Worm (Caenorhabditis elegans) whole organism, L2 larva: Measurements from ENCODE around the gene elo-5.
A peak's percentile ranks its signal among the peaks of the same experiment; 100 is the strongest.

ENCODE experiments used
- F13H6.1 ChIP-seq: sonication (generic microtip); optimal IDR thresholded peaks from 2 replicates; lab custom pipeline; 2016; ENCODE audit warnings: missing genetic modification characterization, missing compliant biosample characterization
- Y55F3AM.14 ChIP-seq: fragments of 200-800 bp; sonication (Bioruptor generic); optimal IDR thresholded peaks from 2 replicates; lab custom pipeline; 2018; ENCODE audit warnings: mild to moderate bottlenecking, missing genetic modification characterization, missing compliant biosample characterization
- ama-1 ChIP-seq: fragments of 150-350 bp; optimal IDR thresholded peaks from 2 replicates; lab custom pipeline; 2018; ENCODE audit warnings: inconsistent platforms
- crh-2 ChIP-seq: sonication (generic microtip); optimal IDR thresholded peaks from 2 replicates; lab custom pipeline; 2017; ENCODE audit warnings: missing biosample characterization, missing genetic modification characterization
- egl-27 ChIP-seq: sonication (generic microtip); optimal IDR thresholded peaks from 3 replicates; lab custom pipeline; 2017; ENCODE audit warnings: missing biosample characterization, missing genetic modification reagents, missing genetic modification characterization
- fos-1 ChIP-seq: fragments of 150-350 bp; optimal IDR thresholded peaks from 2 replicates; lab custom pipeline; 2014; ENCODE audit warnings: missing biosample characterization, missing genetic modification characterization
- lin-13 ChIP-seq: fragments of 150-350 bp; optimal IDR thresholded peaks from 2 replicates; lab custom pipeline; 2014; ENCODE audit warnings: missing biosample characterization, missing genetic modification reagents, missing genetic modification characterization
- lsy-2 ChIP-seq, 2 experiments: fragments of 150-350 bp in 1 of 2; sonication (generic microtip) in 1 of 2; optimal IDR thresholded peaks; 2 replicates each; lab custom pipeline; 2014 to 2017; ENCODE audit warnings: missing biosample characterization in 2 of 2, missing genetic modification characterization in 2 of 2
- mdl-1 ChIP-seq, 2 experiments: fragments of 150-350 bp in 1 of 2; sonication (generic microtip) in 1 of 2; optimal IDR thresholded peaks; 2 replicates each; lab custom pipeline; 2017; ENCODE audit warnings: missing biosample characterization in 2 of 2, missing genetic modification characterization in 2 of 2
- nhr-12 ChIP-seq: fragments of 150-350 bp; optimal IDR thresholded peaks from 2 replicates; lab custom pipeline; 2014; ENCODE audit warnings: missing biosample characterization, missing genetic modification characterization
- nhr-21 ChIP-seq: fragments of 150-350 bp; optimal IDR thresholded peaks from 2 replicates; lab custom pipeline; 2014; ENCODE audit warnings: missing biosample characterization, missing genetic modification characterization
- nhr-23 ChIP-seq: fragments of 150-350 bp; optimal IDR thresholded peaks from 2 replicates; lab custom pipeline; 2014; ENCODE audit warnings: missing biosample characterization, missing genetic modification reagents, missing genetic modification characterization
- nhr-237 ChIP-seq: fragments of 150-350 bp; optimal IDR thresholded peaks from 2 replicates; lab custom pipeline; 2014; ENCODE audit warnings: missing biosample characterization, missing genetic modification characterization
- nhr-25 ChIP-seq: fragments of 150-350 bp; sonication (generic microtip); optimal IDR thresholded peaks from 3 replicates; lab custom pipeline; 2014; ENCODE audit warnings: missing biosample characterization, missing genetic modification characterization
- nhr-77 ChIP-seq: fragments of 150-350 bp; optimal IDR thresholded peaks from 2 replicates; lab custom pipeline; 2014; ENCODE audit warnings: missing biosample characterization, missing genetic modification characterization
- peb-1 ChIP-seq: fragments of 150-350 bp; optimal IDR thresholded peaks from 2 replicates; lab custom pipeline; 2014; ENCODE audit warnings: missing biosample characterization, missing genetic modification characterization
- skn-1 ChIP-seq: sonication (generic microtip); optimal IDR thresholded peaks from 2 replicates; lab custom pipeline; 2017; ENCODE audit warnings: missing biosample characterization, missing genetic modification characterization
- sma-3 ChIP-seq: sonication (generic microtip); optimal IDR thresholded peaks from 2 replicates; lab custom pipeline; 2016; ENCODE audit warnings: missing genetic modification reagents, missing genetic modification characterization, missing compliant biosample characterization
- sma-9 ChIP-seq, 2 experiments: fragments of 150-350 bp in 1 of 2; sonication (generic microtip) in 1 of 2; optimal IDR thresholded peaks; 2 replicates each; lab custom pipeline; 2014 to 2016; ENCODE audit warnings: missing genetic modification characterization in 2 of 2, mild to moderate bottlenecking in 1 of 2, missing biosample characterization in 1 of 2, missing compliant biosample characterization in 1 of 2, missing genetic modification reagents in 1 of 2, moderate library complexity in 1 of 2
- snpc-4 ChIP-seq: fragments of 150-350 bp; optimal IDR thresholded peaks from 2 replicates; lab custom pipeline; 2014; ENCODE audit warnings: missing biosample characterization, missing genetic modification characterization
- unc-55 ChIP-seq: fragments of 150-350 bp; sonication (generic microtip); optimal IDR thresholded peaks from 3 replicates; lab custom pipeline; 2014; ENCODE audit warnings: missing biosample characterization, missing genetic modification reagents, missing genetic modification characterization
- ztf-1 ChIP-seq: fragments of 200-800 bp; sonication (Bioruptor generic); conservative IDR thresholded peaks from 2 replicates; pipeline ENCODE4 v1.3.6; 2022; ENCODE audit warnings: missing genetic modification characterization, missing compliant biosample characterization
- ztf-11 ChIP-seq: sonication (generic microtip); optimal IDR thresholded peaks from 2 replicates; lab custom pipeline; 2017; ENCODE audit warnings: missing biosample characterization, missing genetic modification characterization
- ztf-4 ChIP-seq: fragments of 150-350 bp; optimal IDR thresholded peaks from 2 replicates; lab custom pipeline; 2014; ENCODE audit warnings: missing biosample characterization, missing genetic modification characterization

The elo-5 gene

DNA sequence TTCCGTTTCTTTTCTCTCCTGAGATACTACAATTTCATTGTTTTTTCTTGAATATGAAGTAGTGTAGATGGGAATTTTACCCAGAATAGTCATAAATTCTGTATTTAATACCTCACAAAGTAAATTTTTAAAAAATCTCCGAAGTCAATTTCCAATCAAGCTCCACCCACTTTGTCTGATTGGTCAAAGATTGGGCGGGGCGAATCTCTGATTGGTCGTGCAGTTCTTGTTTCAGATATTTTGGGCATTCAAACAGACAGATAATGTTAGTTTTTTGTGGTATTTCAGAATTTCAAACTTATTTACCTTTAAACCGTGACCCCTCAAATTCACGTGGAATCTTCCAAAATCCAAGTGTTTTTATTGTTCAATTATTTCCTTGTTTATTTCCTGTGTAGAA lies 16.4 kb downstream of the elo-5 start, which contains the start of gene F41H10.5:
TSS of gene F41H10.5 (plus strand) at position 375 of the 400 bp plus-strand sequence.
- TF ChIP-seq nhr-21 (tag; lab: Kevin White, UChicago), result no peak

DNA sequence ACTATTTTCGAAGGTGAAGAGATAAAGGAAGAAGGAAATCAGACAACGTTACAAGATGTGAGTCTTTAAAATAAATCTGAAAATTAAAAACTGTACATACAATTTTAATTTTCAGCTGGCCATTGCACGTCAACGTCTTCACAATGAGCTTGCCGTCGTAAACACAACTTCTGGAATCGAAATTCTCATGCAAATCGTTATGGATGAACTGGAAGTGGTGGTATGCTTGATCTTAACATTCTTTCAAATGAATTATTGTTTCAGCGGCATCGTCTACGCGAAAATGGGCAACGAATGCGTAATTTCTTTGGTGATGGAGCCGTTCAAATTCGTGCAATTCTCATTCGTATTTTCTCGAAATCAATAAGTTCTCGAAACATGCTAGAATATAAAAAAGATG lies 22.4 kb downstream of the elo-5 start:
- TF ChIP-seq ama-1 (lab: Kevin White, UChicago) (no peak), nhr-237 (tag; lab: Kevin White, UChicago) (no peak), ztf-11 (no peak), lin-13 (GFP tag; lab: Kevin White, UChicago) (no peak), egl-27 (tag; lab: Kevin White, UChicago) (no peak), nhr-25 (no peak), snpc-4 (tag; lab: Kevin White, UChicago) (no peak), mdl-1 (tag; optimal IDR thresholded peaks at IDR 0.05; lab: Kevin White, UChicago) (no peak), fos-1 (tag; lab: Kevin White, UChicago) (no peak), nhr-23 (tag; lab: Kevin White, UChicago) (no peak), sma-3 (GFP tag; lab: Kevin White, UChicago) (no peak), peb-1 (no peak)

DNA sequence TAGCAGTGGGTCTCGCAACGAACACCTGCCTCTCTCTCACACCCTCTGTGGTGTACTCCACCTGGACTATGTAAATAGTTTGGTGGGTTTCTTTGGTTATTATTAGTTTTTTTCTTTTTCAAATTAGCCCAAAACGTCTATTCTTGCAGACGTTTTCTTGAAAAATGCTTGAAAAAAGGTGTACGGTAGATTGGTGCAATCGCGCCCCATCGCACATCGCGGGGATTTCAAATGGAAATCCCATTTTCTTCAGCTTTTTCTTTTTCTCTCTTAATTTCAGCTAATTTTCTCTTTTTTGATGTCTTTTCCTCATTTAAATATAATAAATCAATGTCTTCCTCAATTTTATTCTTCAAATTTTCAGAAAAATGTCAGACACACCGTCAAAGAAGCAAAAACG lies 22.8 kb downstream of the elo-5 start, which contains the start of gene Y4C6B.1:
TSS of gene Y4C6B.1 (plus strand) at position 365 of the 400 bp plus-strand sequence.
- TF ChIP-seq peb-1 (no peak), lsy-2 (tag; optimal IDR thresholded peaks at IDR 0.05; lab: Kevin White, UChicago) (peak in 1 of 2 experiments; percentile 87), nhr-12 (tag; lab: Kevin White, UChicago) (no peak), unc-55 (GFP tag; lab: Kevin White, UChicago) (peak; percentile 16)

DNA sequence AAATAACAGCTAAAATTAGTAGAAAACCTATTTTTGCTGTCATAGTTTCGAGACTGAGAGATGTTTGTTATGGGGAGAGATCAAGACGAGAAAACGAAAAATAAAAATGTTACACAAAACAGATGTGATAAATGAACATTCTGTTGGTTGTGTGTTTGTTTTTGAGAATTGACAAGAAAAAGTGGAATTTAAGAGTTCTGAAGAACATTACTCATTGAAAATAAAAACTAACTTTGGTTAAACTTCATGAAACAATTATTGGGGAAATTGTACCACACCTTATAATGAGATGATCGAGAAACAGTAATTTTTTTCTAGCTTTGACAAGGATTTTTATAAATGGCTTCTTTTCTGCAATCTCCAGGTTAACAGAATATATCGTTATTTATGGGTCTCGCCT lies 23.6 kb downstream of the elo-5 start, which contains the start of gene Y4C6B.7:
TSS of gene Y4C6B.7 (minus strand) at position 101 of the 400 bp plus-strand sequence.
- no peak for TF ChIP-seq unc-55 (GFP tag; lab: Kevin White, UChicago)
- TF ChIP-seq sma-9 (GFP tag; optimal IDR thresholded peaks at IDR 0.05; lab: Kevin White, UChicago), result no peak
- TF ChIP-seq sma-9 (tag; optimal IDR thresholded peaks at IDR 0.05; lab: Kevin White, UChicago), result no peak
- no peak for TF ChIP-seq fos-1 (tag; lab: Kevin White, UChicago)
- no peak for TF ChIP-seq mdl-1 (tag; optimal IDR thresholded peaks at IDR 0.05; lab: Kevin White, UChicago)
- TF ChIP-seq ztf-1 (GFP tag; lab: Robert Waterston, UW), result no peak

DNA sequence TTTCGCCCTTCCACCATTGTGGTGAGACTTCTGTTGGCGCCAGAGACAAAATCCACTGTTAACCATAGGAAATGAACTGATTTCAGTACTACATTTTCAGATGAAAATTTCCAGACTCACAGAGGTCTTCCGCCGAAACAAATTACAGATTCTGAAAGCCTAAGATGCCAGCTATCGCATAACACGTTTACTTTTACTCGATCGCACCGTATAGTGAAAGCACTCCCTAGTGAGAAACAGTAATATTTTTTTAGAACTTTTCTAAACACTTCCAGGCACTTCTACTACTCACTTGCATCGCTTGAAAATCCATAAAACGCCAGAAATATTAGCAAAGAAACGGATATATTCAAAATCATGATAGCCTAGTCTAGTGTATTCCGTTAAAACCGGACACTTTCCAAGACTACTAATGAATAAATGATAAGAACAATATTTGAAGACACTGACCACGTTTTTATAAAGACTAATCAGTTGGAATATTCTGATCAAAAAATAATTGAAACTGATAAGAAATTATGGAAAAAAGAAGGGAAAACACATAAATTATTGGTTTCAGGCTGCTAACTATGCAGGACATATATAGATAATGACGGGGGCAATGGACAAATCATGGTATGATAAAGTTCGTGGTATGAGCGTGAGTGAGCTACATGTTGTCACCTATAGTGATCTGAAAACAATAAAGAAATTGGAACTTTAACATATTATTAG lies 26.3 kb downstream of the elo-5 start, which contains the start of gene gba-4:
TSS of gene gba-4 (minus strand) at position 418 of the 714 bp plus-strand sequence.
- peak; percentile 68 for TF ChIP-seq fos-1 (tag; lab: Kevin White, UChicago)

DNA sequence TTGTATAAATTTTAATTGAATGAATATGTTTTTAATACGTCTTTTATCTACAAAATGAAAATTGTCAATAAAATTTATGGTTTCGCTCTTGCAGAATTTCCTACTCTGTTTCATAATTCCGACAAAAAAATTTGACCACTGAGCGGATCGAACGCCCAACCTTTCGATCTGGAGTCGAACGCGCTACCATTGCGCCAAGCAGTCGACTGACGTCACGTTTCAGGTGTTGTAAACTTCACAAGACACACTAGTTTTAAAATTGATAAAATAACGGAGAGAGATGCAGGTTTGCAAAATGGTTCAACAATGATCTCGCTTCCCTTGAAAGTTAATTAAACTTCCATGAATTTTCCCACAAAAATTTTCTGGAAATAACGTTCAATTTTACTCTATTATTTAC lies 32.7 kb downstream of the elo-5 start:
- TF ChIP-seq ztf-4 (tag; lab: Kevin White, UChicago) (no peak), nhr-237 (tag; lab: Kevin White, UChicago) (no peak), lin-13 (GFP tag; lab: Kevin White, UChicago) (peak; percentile 24), crh-2 (tag; lab: Kevin White, UChicago) (peak; percentile 48), sma-3 (GFP tag; lab: Kevin White, UChicago) (peak; percentile 60), fos-1 (tag; lab: Kevin White, UChicago) (peak; percentile 13)

DNA sequence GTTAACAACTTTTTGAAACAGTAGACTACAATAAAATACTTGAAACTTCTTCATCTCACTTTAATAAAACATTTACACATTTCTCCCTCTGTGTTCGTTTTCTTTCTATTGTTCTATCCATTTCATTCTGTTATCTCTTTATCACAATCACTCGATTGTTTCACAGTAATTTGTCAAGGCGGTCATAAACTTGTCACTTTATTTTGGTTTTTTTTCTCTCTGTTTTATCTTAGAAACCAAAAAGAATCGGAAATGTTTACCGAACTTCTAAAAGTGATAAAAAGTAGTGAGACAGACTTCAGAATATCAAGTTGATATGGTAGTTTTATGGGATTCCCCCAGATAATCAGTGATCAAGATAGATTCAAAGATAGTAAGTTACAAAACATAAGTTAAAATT lies 37.7 kb downstream of the elo-5 start, which contains the start of gene Y4C6B.2:
TSS of gene Y4C6B.2 (plus strand) at position 320 of the 400 bp plus-strand sequence.
- TF ChIP-seq nhr-237 (tag; lab: Kevin White, UChicago), result no peak
- TF ChIP-seq lin-13 (GFP tag; lab: Kevin White, UChicago), result no peak
- no peak for TF ChIP-seq nhr-77 (tag; lab: Kevin White, UChicago)
- no peak for TF ChIP-seq F13H6.1 (tag; lab: Kevin White, UChicago)
- TF ChIP-seq Y55F3AM.14 (GFP tag; lab: Kevin White, UChicago), result no peak
- TF ChIP-seq lsy-2 (tag; optimal IDR thresholded peaks at IDR 0.05; lab: Kevin White, UChicago), result no peak
- no peak for TF ChIP-seq peb-1
- TF ChIP-seq mdl-1 (tag; optimal IDR thresholded peaks at IDR 0.05; lab: Kevin White, UChicago), result no peak
- TF ChIP-seq ztf-1 (GFP tag; lab: Robert Waterston, UW), result no peak
- no peak for TF ChIP-seq skn-1 (tag; lab: Kevin White, UChicago)
- no peak for TF ChIP-seq sma-3 (GFP tag; lab: Kevin White, UChicago)
